Fruit fly (Drosophila melanogaster): ENCODE data around the gene Jhbp2.

Gene Jhbp2

DNA sequence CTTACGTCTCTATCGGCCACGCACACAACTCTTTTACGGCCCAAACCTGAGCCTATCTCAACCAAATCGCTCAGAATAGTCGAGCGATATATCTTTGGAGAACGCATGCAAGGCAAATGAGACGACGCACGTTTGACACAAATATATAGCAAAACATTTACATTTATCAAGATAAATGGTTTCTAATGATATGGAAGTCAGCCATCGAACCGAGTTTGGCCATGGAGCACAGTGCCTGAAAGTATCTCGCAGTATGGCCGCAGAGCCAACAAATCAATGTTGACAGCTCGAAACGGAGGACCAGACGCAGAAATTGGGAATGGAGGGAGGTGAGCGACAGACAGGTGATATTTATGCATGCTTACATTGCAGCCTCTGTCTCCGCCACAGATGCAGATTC lies 26.3 kb upstream of the Jhbp2 start:
- TF ChIP-seq Myc (optimal IDR thresholded peaks at IDR 0.05) (no peak), psq (optimal IDR thresholded peaks at IDR 0.05) (no peak), h (optimal IDR thresholded peaks at IDR 0.05) (no peak), insv (optimal IDR thresholded peaks at IDR 0.05) (no peak), Sin3A (optimal IDR thresholded peaks at IDR 0.05) (no peak), ttk (optimal IDR thresholded peaks at IDR 0.05) (no peak)

DNA sequence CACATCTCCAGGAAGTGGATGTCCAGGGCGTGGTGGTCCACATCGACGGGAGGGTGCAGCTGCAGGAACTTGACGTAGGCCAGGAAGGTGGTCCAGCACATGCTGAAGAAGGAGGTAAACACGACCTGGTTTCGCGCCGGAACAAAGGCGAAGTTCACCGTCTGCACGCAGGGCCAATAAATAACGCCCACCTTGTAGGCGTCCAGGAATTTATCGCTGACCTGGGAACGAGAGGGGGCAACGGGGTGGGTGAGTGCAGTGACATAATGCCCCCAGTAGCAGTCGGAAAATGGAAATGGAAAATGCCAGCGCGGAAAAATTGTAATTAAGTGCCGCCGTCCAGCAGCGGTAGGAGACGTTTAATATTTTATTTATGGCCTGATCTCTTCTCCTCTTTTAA lies 25.5 kb upstream of the Jhbp2 start:
- TF ChIP-seq insv (optimal IDR thresholded peaks at IDR 0.05) (no peak), ttk (optimal IDR thresholded peaks at IDR 0.05) (no peak), Myc (optimal IDR thresholded peaks at IDR 0.05) (no peak), h (optimal IDR thresholded peaks at IDR 0.05) (no peak), Sin3A (optimal IDR thresholded peaks at IDR 0.05) (no peak)

dm6 chr3R:4984688-4985087 lies 23.5 kb upstream of the Jhbp2 start:
- TF ChIP-seq ttk (optimal IDR thresholded peaks at IDR 0.05), result no peak
- no peak for TF ChIP-seq psq (optimal IDR thresholded peaks at IDR 0.05)
- TF ChIP-seq insv (optimal IDR thresholded peaks at IDR 0.05), result no peak
- no peak for TF ChIP-seq Myc (optimal IDR thresholded peaks at IDR 0.05)
- no peak for TF ChIP-seq Sin3A (optimal IDR thresholded peaks at IDR 0.05)

- TF ChIP-seq insv (optimal IDR thresholded peaks at IDR 0.05) (no peak), h (optimal IDR thresholded peaks at IDR 0.05) (no peak), Sin3A (optimal IDR thresholded peaks at IDR 0.05) (no peak), Myc (optimal IDR thresholded peaks at IDR 0.05) (no peak), ttk (optimal IDR thresholded peaks at IDR 0.05) (no peak), psq (optimal IDR thresholded peaks at IDR 0.05) (no peak)
Measured at dm6 chr3R:4984132-4984531, 23.0 kb upstream of the Jhbp2 start, which contains the start of gene CG14662. TSS of gene CG14662 (minus strand) at chr3R:4984232.

DNA sequence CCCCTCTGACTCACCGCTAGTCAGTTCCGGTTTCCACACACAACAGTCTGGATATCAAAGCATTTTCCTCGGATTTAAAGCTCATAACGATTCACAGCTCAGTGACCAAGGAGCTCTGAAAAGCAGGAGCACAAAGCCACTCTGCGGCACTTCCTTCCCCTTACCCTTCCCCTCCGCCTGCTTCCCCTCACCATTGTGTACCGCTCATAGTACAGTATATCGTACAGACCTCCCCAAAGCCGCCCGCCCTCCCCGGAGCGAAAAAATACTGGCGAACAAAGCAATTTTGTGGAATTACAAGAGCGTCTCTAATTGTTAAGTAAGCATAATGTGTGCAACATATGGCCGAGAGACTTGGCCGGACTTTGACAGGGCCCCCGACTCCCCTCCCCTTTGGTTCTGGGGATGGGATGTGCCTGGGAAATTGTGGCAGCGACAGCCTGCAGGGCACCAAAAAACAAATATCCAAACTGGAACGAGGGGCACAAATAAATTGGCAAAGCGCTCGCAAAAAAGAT lies 20.0 kb upstream of the Jhbp2 start:
- TF ChIP-seq ttk (optimal IDR thresholded peaks at IDR 0.05) (no peak), Sin3A (optimal IDR thresholded peaks at IDR 0.05) (no peak), h (optimal IDR thresholded peaks at IDR 0.05) (no peak), insv (optimal IDR thresholded peaks at IDR 0.05) (no peak), psq (optimal IDR thresholded peaks at IDR 0.05) (no peak), Myc (optimal IDR thresholded peaks at IDR 0.05) (no peak)

dm6 chr3R:4980069-4980797 lies 19.1 kb upstream of the Jhbp2 start:
- TF ChIP-seq Myc (optimal IDR thresholded peaks at IDR 0.05) (no peak), Sin3A (optimal IDR thresholded peaks at IDR 0.05) (no peak), h (optimal IDR thresholded peaks at IDR 0.05) (no peak), insv (optimal IDR thresholded peaks at IDR 0.05) (no peak), ttk (optimal IDR thresholded peaks at IDR 0.05) (no peak), psq (optimal IDR thresholded peaks at IDR 0.05) (no peak)

DNA sequence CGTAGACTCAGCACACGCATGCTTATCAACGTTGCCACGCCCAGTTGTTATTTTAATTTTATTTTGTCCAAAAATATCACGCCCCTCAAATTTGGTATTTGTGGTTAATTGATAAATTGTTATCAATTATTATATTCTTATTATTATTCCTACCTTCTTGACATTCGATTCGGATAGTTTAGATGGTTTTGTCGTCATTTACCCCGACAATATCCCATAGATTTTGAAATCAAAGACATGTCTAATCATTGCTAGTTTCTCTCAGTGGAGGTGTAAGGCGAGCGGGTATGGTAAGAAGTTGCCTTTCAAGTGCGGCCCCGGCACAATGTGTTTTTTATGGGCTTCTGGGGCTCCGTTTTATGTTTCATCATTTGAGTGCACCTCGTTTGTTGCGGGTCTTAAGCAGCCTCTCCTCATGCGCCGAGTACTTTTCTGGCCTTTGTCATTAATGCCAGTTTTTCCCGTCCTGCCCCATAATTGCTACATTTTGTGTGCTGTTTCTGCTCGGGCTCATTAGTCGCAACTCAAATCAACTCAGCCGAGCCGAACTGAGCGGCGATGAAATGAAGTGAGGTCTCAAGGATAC lies 18.1 kb upstream of the Jhbp2 start:
- TF ChIP-seq ttk (optimal IDR thresholded peaks at IDR 0.05) (no peak), Myc (optimal IDR thresholded peaks at IDR 0.05) (no peak), Sin3A (optimal IDR thresholded peaks at IDR 0.05) (no peak), h (optimal IDR thresholded peaks at IDR 0.05) (no peak), psq (optimal IDR thresholded peaks at IDR 0.05) (no peak), insv (optimal IDR thresholded peaks at IDR 0.05) (no peak)

DNA sequence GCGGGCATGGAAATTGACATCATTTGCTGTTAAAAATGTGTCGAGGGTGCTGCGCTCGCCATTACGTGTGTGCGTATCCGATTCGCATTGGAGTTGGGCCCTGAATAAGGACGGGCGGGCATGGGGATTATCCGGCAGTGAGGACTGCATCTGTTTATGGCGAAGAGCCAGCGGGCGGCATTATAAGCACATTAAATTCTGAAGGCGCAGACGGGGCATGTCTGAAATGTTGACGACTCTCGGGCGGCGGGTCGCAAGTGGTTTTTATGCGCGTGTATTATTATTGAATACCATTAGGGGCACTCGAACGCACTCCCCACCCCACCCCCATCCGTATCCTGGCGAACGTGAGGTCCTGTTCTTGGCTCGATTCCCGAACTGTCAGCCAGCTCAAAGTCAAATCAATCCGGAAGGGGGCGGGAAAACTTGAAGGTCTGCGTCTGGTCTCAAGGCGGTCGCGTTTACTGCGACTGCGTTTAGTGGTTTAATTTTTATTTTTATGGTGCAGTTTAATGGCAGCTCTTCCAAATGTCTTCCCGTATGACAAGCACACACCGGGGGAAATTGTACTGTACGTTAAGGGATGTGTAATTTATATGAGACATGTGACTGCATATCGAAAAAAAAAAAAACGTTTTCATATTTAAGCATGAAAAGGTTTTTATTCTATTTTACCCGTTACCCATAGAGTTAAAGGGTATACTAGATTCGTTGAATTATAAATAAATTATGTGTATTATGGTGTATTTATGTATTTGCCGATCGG lies 17.3 kb upstream of the Jhbp2 start:
- TF ChIP-seq psq (optimal IDR thresholded peaks at IDR 0.05) (no peak), Sin3A (optimal IDR thresholded peaks at IDR 0.05) (no peak), Myc (optimal IDR thresholded peaks at IDR 0.05) (no peak), ttk (optimal IDR thresholded peaks at IDR 0.05) (no peak), h (optimal IDR thresholded peaks at IDR 0.05) (no peak), insv (optimal IDR thresholded peaks at IDR 0.05) (no peak)

DNA sequence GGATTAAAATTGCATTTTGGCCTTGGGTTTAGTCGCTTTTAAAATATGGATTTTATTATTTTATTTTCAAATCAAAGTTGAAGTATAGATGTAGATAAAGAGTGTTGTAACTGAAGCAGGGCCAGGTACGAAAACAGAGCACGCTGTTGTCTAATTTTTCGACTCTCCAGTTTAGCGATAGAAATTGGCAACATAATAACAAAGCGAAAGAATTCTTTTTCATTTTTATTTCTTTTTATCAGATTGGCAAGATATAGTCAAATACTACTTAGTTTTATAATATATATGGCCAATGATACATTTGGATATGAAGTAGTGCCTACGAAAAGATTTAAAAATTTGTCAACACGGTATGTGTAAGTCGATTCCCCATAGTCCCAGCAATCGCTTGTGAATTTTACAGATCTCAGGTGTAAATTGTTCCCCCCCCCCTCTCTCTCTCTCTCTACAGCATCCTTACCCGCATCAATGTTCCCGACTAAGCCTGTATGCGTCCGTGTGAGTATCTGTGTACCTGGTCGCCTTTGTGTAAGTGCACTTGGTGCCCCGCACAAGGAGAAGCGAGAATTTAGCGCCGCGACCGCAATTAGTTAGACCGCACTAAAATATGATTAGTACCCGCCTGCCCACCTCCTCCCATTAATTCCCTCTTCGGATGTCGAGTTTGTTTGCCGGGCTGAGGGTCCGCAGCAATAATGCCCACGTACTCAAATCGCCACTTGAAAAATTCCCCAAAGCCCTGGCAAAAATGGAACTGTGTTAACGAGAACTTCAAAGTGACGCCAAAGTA lies 14.9 kb upstream of the Jhbp2 start:
- no peak for TF ChIP-seq Myc (optimal IDR thresholded peaks at IDR 0.05)

DNA sequence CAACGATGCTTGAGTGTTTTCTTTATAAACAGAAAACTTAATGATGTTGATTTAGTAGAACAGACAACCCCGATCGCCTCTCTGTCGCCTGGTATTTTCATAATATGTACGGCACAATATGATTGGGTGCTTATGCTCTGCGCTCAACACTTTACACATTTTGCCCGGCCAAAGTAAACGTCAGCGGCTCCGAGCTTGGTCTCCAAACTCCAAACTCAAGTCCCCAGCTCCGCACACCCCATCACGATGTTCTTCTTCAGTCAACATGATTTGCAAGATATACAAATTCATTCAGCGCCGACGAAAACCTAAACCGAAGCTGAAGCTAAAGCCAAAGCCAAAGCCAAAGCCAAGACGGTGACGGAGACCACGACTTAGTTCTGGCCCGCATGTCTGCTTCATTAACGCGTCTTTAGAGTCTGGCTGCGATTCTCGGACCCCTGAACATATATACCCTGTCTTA lies 14.2 kb upstream of the Jhbp2 start:
- no peak for TF ChIP-seq Myc (optimal IDR thresholded peaks at IDR 0.05)
- TF ChIP-seq insv (optimal IDR thresholded peaks at IDR 0.05), result no peak
- no peak for TF ChIP-seq Sin3A (optimal IDR thresholded peaks at IDR 0.05)
- TF ChIP-seq psq (optimal IDR thresholded peaks at IDR 0.05), result no peak
- no peak for TF ChIP-seq h (optimal IDR thresholded peaks at IDR 0.05)

DNA sequence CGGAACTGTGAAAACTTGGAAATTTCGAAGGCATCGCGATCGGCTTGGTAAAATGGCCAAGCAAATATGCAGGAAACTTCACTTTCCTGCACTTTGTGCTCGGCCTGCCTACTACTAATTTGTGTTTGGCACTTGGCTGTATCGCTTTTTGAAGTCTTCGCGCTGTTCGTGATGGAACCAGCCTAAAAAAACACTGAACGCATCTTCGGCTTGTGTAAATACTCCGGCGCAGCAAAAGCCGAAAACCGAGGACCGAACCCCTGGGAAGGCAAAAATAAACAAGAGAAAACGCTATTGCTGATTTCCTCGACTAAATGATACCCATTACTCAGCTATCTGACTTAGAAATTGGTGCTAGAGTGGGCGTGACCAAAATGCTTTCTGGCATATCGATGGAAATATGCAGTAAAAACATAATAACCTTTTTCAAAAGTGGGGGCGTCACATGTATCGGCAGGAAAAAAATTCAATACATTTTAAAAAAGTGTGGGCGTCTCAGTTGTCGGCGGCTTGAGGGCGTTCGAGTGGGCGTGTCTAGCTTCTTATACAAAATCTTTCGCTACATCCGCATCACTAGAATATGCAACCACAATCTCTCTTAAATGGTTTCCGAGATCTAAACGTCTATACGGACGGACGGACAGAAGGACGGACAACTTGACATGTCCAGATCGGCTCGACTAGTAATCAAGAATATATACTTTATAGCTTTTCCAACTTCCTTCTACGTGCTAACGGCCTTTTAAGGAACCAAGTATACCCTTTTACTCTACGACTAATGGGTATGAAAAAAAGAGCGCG lies 13.6 kb upstream of the Jhbp2 start:
- TF ChIP-seq h (optimal IDR thresholded peaks at IDR 0.05), result no peak
- no peak for TF ChIP-seq Sin3A (optimal IDR thresholded peaks at IDR 0.05)
- no peak for TF ChIP-seq ttk (optimal IDR thresholded peaks at IDR 0.05)
- no peak for TF ChIP-seq psq (optimal IDR thresholded peaks at IDR 0.05)
- TF ChIP-seq insv (optimal IDR thresholded peaks at IDR 0.05), result no peak
- TF ChIP-seq Myc (optimal IDR thresholded peaks at IDR 0.05), result no peak
